Worm (Caenorhabditis elegans) whole organism, young adult: ENCODE data around the gene C28H8.2.

Source experiments
- B0019.2 ChIP-seq: fragments of 200-800 bp; sonication (Bioruptor generic); conservative IDR thresholded peaks from 2 replicates; pipeline ENCODE4 v1.3.6; 2022; ENCODE audit warnings: missing genetic modification reagents, missing genetic modification characterization, missing compliant biosample characterization
- F10E7.11 ChIP-seq: sonication (generic microtip); optimal IDR thresholded peaks from 2 replicates; lab custom pipeline; 2017; ENCODE audit warnings: mild to moderate bottlenecking, missing genetic modification characterization, moderate library complexity, missing compliant biosample characterization
- F22D6.2 ChIP-seq: sonication (generic microtip); optimal IDR thresholded peaks from 2 replicates; lab custom pipeline; 2016; ENCODE audit warnings: mild to moderate bottlenecking, missing genetic modification characterization, missing compliant biosample characterization
- F23B12.7 ChIP-seq: sonication (generic microtip); optimal IDR thresholded peaks from 2 replicates; lab custom pipeline; 2017; ENCODE audit warnings: missing genetic modification characterization, mild to moderate bottlenecking, missing compliant biosample characterization, antibody characterized with exemption, moderate library complexity; ENCODE audit not compliant: insufficient read depth
- F37B4.10 ChIP-seq: fragments of 200-800 bp; sonication (Bioruptor generic); IDR thresholded peaks from 2 replicates; pipeline ENCODE4 v1.3.6; 2022; ENCODE audit warnings: missing genetic modification characterization, missing compliant biosample characterization
- F39B2.1 ChIP-seq: fragments of 200-800 bp; sonication (Bioruptor generic); IDR thresholded peaks from 2 replicates; pipeline ENCODE4 v1.3.6; 2022; ENCODE audit warnings: missing genetic modification reagents, missing genetic modification characterization, missing compliant biosample characterization
- K12H6.12 ChIP-seq: fragments of 200-800 bp; sonication (Bioruptor generic); optimal IDR thresholded peaks from 2 replicates; lab custom pipeline; 2018; ENCODE audit warnings: mild to moderate bottlenecking, missing genetic modification characterization, missing compliant biosample characterization
- T26A5.8 ChIP-seq: sonication (generic microtip); optimal IDR thresholded peaks from 2 replicates; lab custom pipeline; 2016; ENCODE audit warnings: missing genetic modification characterization, missing compliant biosample characterization
- Y53F4B.3 ChIP-seq: fragments of 200-800 bp; sonication (Bioruptor generic); IDR thresholded peaks from 2 replicates; pipeline ENCODE4 v1.3.6; 2022; ENCODE audit warnings: missing genetic modification reagents, missing genetic modification characterization, missing compliant biosample characterization
- Y79H2A.3 ChIP-seq: fragments of 200-800 bp; sonication (Bioruptor generic); conservative IDR thresholded peaks from 2 replicates; pipeline ENCODE4 v1.3.6; 2022; ENCODE audit warnings: missing genetic modification reagents, missing genetic modification characterization, missing compliant biosample characterization
- ZK185.1 ChIP-seq: sonication (generic microtip); optimal IDR thresholded peaks from 2 replicates; lab custom pipeline; 2016; ENCODE audit warnings: mild to moderate bottlenecking, missing genetic modification characterization, missing compliant biosample characterization; ENCODE audit not compliant: poor library complexity, severe bottlenecking
- akir-1 ChIP-seq: fragments of 200-800 bp; sonication (Bioruptor generic); optimal IDR thresholded peaks from 2 replicates; lab custom pipeline; 2018; ENCODE audit warnings: mild to moderate bottlenecking, missing genetic modification characterization, moderate library complexity, missing compliant biosample characterization
- aptf-2 ChIP-seq: fragments of 200-800 bp; sonication (Bioruptor generic); conservative IDR thresholded peaks from 2 replicates; pipeline ENCODE4 v1.3.6; 2022; ENCODE audit warnings: missing genetic modification reagents, missing genetic modification characterization, missing compliant biosample characterization
- atf-7 ChIP-seq: sonication (generic microtip); optimal IDR thresholded peaks from 2 replicates; lab custom pipeline; 2017; ENCODE audit warnings: mild to moderate bottlenecking, missing genetic modification characterization, missing compliant biosample characterization
- athp-1 ChIP-seq: sonication (generic microtip); optimal IDR thresholded peaks from 2 replicates; lab custom pipeline; 2017; ENCODE audit warnings: mild to moderate bottlenecking, missing genetic modification characterization, missing compliant biosample characterization
- ccch-3 ChIP-seq: fragments of 200-800 bp; sonication (Bioruptor generic); optimal IDR thresholded peaks from 2 replicates; lab custom pipeline; 2018; ENCODE audit warnings: mild to moderate bottlenecking, missing genetic modification characterization, missing compliant biosample characterization
- cebp-1 ChIP-seq, 2 experiments: fragments of 200-800 bp in 1 of 2; sonication (Bioruptor generic) in 1 of 2; sonication (generic microtip) in 1 of 2; IDR thresholded peaks in 1 of 2; optimal IDR thresholded peaks in 1 of 2; 2 replicates each; pipeline versions ENCODE4 v1.3.6 to Lab custom; 2017 to 2022; ENCODE audit warnings: missing compliant biosample characterization in 2 of 2, missing genetic modification characterization in 2 of 2, mild to moderate bottlenecking in 1 of 2, missing genetic modification reagents in 1 of 2, moderate library complexity in 1 of 2
- ceh-100 ChIP-seq: fragments of 200-800 bp; sonication (Bioruptor generic); IDR thresholded peaks from 2 replicates; pipeline ENCODE4 v1.3.6; 2022; ENCODE audit warnings: missing genetic modification reagents, missing genetic modification characterization, missing compliant biosample characterization
- ceh-58 ChIP-seq: fragments of 200-800 bp; sonication (Bioruptor generic); IDR thresholded peaks from 2 replicates; pipeline ENCODE4 v1.3.6; 2022; ENCODE audit warnings: missing genetic modification characterization, missing compliant biosample characterization
- dpl-1 ChIP-seq: fragments of 150-350 bp; optimal IDR thresholded peaks from 2 replicates; lab custom pipeline; 2014; ENCODE audit warnings: missing biosample characterization, missing genetic modification reagents, missing genetic modification characterization
- egrh-3 ChIP-seq: fragments of 200-800 bp; sonication (Bioruptor generic); IDR thresholded peaks from 2 replicates; pipeline ENCODE4 v1.3.6; 2022; ENCODE audit warnings: missing genetic modification reagents, missing genetic modification characterization, missing compliant biosample characterization
- ets-4 ChIP-seq: fragments of 200-800 bp; sonication (Bioruptor generic); optimal IDR thresholded peaks from 2 replicates; lab custom pipeline; 2018; ENCODE audit warnings: mild to moderate bottlenecking, missing genetic modification characterization, missing compliant biosample characterization
- fkh-3 ChIP-seq: sonication (generic microtip); optimal IDR thresholded peaks from 2 replicates; lab custom pipeline; 2016; ENCODE audit warnings: mild to moderate bottlenecking, missing genetic modification characterization, missing compliant biosample characterization
- him-1 ChIP-seq: sonication (generic microtip); optimal IDR thresholded peaks from 2 replicates; lab custom pipeline; 2016; ENCODE audit warnings: missing genotype, missing genetic modification reagents, missing genetic modification characterization, missing compliant biosample characterization
- hlh-12 ChIP-seq: sonication (generic microtip); optimal IDR thresholded peaks from 2 replicates; lab custom pipeline; 2016; ENCODE audit warnings: missing genetic modification characterization, missing compliant biosample characterization
- let-526 ChIP-seq: fragments of 200-800 bp; sonication (Bioruptor generic); IDR thresholded peaks from 2 replicates; pipeline ENCODE4 v1.3.6; 2022; ENCODE audit warnings: missing genetic modification reagents, missing genetic modification characterization, missing compliant biosample characterization
- let-607 ChIP-seq, 2 experiments: fragments of 200-800 bp in 1 of 2; sonication (Bioruptor generic) in 1 of 2; sonication (generic microtip) in 1 of 2; optimal IDR thresholded peaks; 2 replicates each; lab custom pipeline; 2016 to 2018; ENCODE audit warnings: mild to moderate bottlenecking in 2 of 2, missing compliant biosample characterization in 2 of 2, missing genetic modification characterization in 2 of 2, moderate library complexity in 2 of 2, missing genotype in 1 of 2
- lin-40 ChIP-seq: sonication (generic microtip); optimal IDR thresholded peaks from 2 replicates; lab custom pipeline; 2016; ENCODE audit warnings: missing genetic modification characterization, mild to moderate bottlenecking, missing compliant biosample characterization, missing genotype, missing genetic modification reagents
- madf-6 ChIP-seq: fragments of 200-800 bp; sonication (Bioruptor generic); IDR thresholded peaks from 2 replicates; pipeline ENCODE4 v1.3.6; 2022; ENCODE audit warnings: missing genetic modification reagents, missing genetic modification characterization, missing compliant biosample characterization
- madf-8 ChIP-seq: fragments of 200-800 bp; sonication (Bioruptor generic); conservative IDR thresholded peaks from 2 replicates; pipeline ENCODE4 v1.3.6; 2022; ENCODE audit warnings: missing genetic modification reagents, missing genetic modification characterization, missing compliant biosample characterization
- mxl-1 ChIP-seq: sonication (generic microtip); optimal IDR thresholded peaks from 2 replicates; lab custom pipeline; 2016; ENCODE audit warnings: missing genetic modification characterization, missing compliant biosample characterization
- nhr-120 ChIP-seq: fragments of 200-800 bp; sonication (Bioruptor generic); IDR thresholded peaks from 2 replicates; pipeline ENCODE4 v1.3.6; 2022; ENCODE audit warnings: missing genetic modification characterization, missing compliant biosample characterization
- nhr-80 ChIP-seq: sonication (generic microtip); optimal IDR thresholded peaks from 2 replicates; lab custom pipeline; 2016; ENCODE audit warnings: missing genetic modification characterization, missing compliant biosample characterization
- nhr-90 ChIP-seq: sonication (generic microtip); optimal IDR thresholded peaks from 2 replicates; lab custom pipeline; 2016; ENCODE audit warnings: missing genotype, mild to moderate bottlenecking, missing genetic modification characterization, missing compliant biosample characterization
- pbrm-1 ChIP-seq: fragments of 200-800 bp; sonication (Bioruptor generic); IDR thresholded peaks from 2 replicates; pipeline ENCODE4 v1.3.6; 2022; ENCODE audit warnings: missing genetic modification reagents, missing genetic modification characterization, missing compliant biosample characterization
- rcor-1 ChIP-seq: fragments of 200-800 bp; sonication (Bioruptor generic); IDR thresholded peaks from 2 replicates; pipeline ENCODE4 v1.3.6; 2022; ENCODE audit warnings: missing genetic modification reagents, missing genetic modification characterization, missing compliant biosample characterization
- repo-1 ChIP-seq: sonication (generic microtip); optimal IDR thresholded peaks from 2 replicates; lab custom pipeline; 2017; ENCODE audit warnings: mild to moderate bottlenecking, missing genetic modification characterization, missing compliant biosample characterization
- sdz-38 ChIP-seq: sonication (generic microtip); optimal IDR thresholded peaks from 2 replicates; lab custom pipeline; 2016; ENCODE audit warnings: missing genotype, missing genetic modification characterization, missing compliant biosample characterization
- sea-2 ChIP-seq: fragments of 200-800 bp; sonication (Bioruptor generic); IDR thresholded peaks from 2 replicates; pipeline ENCODE4 v1.3.6; 2022; ENCODE audit warnings: missing genetic modification characterization, missing compliant biosample characterization
- snpc-1.3 ChIP-seq: sonication (generic microtip); optimal IDR thresholded peaks from 2 replicates; lab custom pipeline; 2017; ENCODE audit warnings: missing genetic modification characterization, mild to moderate bottlenecking, missing compliant biosample characterization, antibody characterized with exemption, moderate library complexity, missing genotype, missing genetic modification reagents; ENCODE audit not compliant: insufficient read depth
- snpc-4 ChIP-seq, 5 experiments: fragments of 150-350 bp in 1 of 5; sonication (generic microtip) in 4 of 5; optimal IDR thresholded peaks; 2 replicates each; lab custom pipeline; 2014 to 2018; ENCODE audit warnings: missing genetic modification characterization in 5 of 5, missing biosample characterization in 3 of 5, antibody characterized with exemption in 2 of 5, mild to moderate bottlenecking in 2 of 5, missing compliant biosample characterization in 2 of 5, missing genotype in 2 of 5, moderate library complexity in 2 of 5, missing genetic modification reagents in 1 of 5
- tbx-9 ChIP-seq: sonication (generic microtip); optimal IDR thresholded peaks from 2 replicates; lab custom pipeline; 2016; ENCODE audit warnings: borderline replicate concordance, missing genetic modification characterization, inconsistent platforms, missing compliant biosample characterization
- tlf-1 ChIP-seq: fragments of 200-800 bp; sonication (Bioruptor generic); optimal IDR thresholded peaks from 2 replicates; lab custom pipeline; 2018; ENCODE audit warnings: mild to moderate bottlenecking, missing genetic modification characterization, missing compliant biosample characterization
- zfh-2 ChIP-seq: fragments of 200-800 bp; sonication (Bioruptor generic); conservative IDR thresholded peaks from 2 replicates; pipeline ENCODE4 v1.3.6; 2022; ENCODE audit warnings: missing genetic modification reagents, missing genetic modification characterization, missing compliant biosample characterization
- ztf-22 ChIP-seq: fragments of 200-800 bp; sonication (Bioruptor generic); optimal IDR thresholded peaks from 2 replicates; lab custom pipeline; 2018; ENCODE audit warnings: mild to moderate bottlenecking, missing genetic modification characterization, moderate library complexity, missing compliant biosample characterization

Gene C28H8.2

DNA sequence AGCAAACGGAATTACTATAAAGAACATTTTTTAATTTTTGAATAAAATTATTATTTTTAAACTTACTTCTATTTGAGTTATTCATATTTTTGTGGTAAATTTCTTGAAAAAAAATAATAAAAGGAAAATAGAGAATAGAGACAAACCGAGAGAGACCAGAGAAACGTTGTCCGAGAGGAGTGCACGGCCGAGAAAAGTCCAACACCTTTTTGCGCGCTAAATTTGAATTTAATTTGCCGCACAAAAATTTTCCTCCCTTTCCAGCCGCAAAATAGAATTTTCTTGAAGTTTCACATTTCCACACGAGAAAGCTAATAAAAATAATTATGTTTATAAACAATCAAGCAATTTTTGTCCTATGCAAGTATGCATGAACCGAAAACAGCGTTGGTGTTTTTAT lies 48.4 kb upstream of the C28H8.2 start, which contains the start of the genes F01F1.11 and F01F1.3 (continued):
- TF ChIP-seq pbrm-1 (GFP tag; lab: Robert Waterston, UW) = peak; percentile 57; the same call in 1 of the 2 replicates
- TF ChIP-seq ZK185.1 (tag; lab: Kevin White, UChicago) = peak; percentile 78
- no peak for TF ChIP-seq nhr-90 (tag; lab: Kevin White, UChicago)
- TF ChIP-seq aptf-2 (GFP tag; lab: Robert Waterston, UW) = 0 out of 2 replicates have a peak, but pooled peaks have one; percentile 52
- TF ChIP-seq snpc-4 (GFP tag; optimal IDR thresholded peaks at IDR 0.05; lab: Kevin White, UChicago) = no peak
- peak in 2 of 4 experiments; percentile 13 to 17 for TF ChIP-seq snpc-4 (tag; optimal IDR thresholded peaks at IDR 0.05; lab: Kevin White, UChicago)
- TF ChIP-seq ceh-58 = no peak
- TF ChIP-seq nhr-120 (GFP tag; lab: Robert Waterston, UW) = no peak
- TF ChIP-seq mxl-1 = no peak
- TF ChIP-seq F23B12.7 = no peak
- TF ChIP-seq snpc-1.3 = peak; percentile 28
- no peak for TF ChIP-seq ets-4 (GFP tag; lab: Kevin White, UChicago)
- TF ChIP-seq repo-1 (tag; lab: Kevin White, UChicago) = no peak
- no peak for TF ChIP-seq nhr-80 (tag; lab: Kevin White, UChicago)
- TF ChIP-seq hlh-12 = no peak
- peak; percentile 36; the same call in 1 of the 2 replicates for TF ChIP-seq ceh-100 (GFP tag; lab: Robert Waterston, UW)
- TF ChIP-seq Y53F4B.3 (GFP tag; lab: Robert Waterston, UW) = no peak
- peak; percentile 54 for TF ChIP-seq ccch-3
- TF ChIP-seq fkh-3 (tag; lab: Kevin White, UChicago) = no peak
- peak; percentile 9 for TF ChIP-seq tlf-1 (GFP tag; lab: Kevin White, UChicago)
- no peak for TF ChIP-seq ztf-22 (GFP tag; lab: Kevin White, UChicago)
- TF ChIP-seq akir-1 (GFP tag; lab: Kevin White, UChicago) = no peak
- TF ChIP-seq F39B2.1 (GFP tag; lab: Robert Waterston, UW) = no peak
- TF ChIP-seq F10E7.11 (tag; lab: Kevin White, UChicago) = no peak
- peak; percentile 81 for TF ChIP-seq dpl-1 (GFP tag; lab: Kevin White, UChicago)

DNA sequence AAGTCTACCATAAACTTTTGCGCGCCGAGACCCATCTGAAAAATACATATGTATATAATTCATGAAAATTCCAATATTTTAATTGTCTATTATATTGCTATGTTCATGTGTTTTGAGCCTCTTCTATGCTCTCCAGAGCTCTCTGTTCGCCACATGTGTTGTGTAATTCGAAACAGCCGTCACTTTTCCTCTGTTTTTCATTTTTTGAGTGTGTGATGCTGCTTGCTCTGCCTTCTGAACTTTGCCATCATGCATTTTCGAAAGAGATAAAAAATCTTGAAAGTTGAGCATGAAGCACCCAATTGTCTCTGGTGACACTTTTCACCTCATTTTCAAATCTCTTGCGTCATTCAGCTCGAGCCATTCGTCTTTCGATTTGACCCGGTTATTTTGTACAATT lies 47.8 kb upstream of the C28H8.2 start:
- TF ChIP-seq repo-1 (tag; lab: Kevin White, UChicago) (no peak), nhr-80 (tag; lab: Kevin White, UChicago) (no peak)

DNA sequence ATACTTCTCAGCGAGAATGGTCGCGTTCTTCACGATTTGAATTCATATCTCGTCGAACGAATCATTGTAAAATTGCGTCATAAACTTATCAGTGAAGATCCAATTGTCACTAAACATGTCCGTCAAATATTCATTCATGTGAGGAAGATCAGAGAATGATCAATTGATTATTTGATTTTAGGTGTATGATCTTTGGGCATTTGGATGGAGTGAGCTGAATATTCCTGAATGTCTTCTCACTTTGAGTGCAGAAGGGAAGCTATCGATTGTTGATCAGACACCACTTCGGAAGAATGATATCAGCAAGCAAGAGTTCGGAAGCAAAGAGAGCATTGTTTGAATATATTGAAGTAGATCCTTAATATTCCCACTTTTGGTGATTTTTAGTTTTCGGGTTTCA lies 45.9 kb upstream of the C28H8.2 start:
- no peak for TF ChIP-seq rcor-1 (GFP tag; lab: Robert Waterston, UW)
- TF ChIP-seq zfh-2 = no peak
- peak; percentile 37 for TF ChIP-seq atf-7 (tag; lab: Kevin White, UChicago)
- peak; percentile 11; the same call in 1 of the 2 replicates for TF ChIP-seq madf-6 (GFP tag; lab: Robert Waterston, UW)
- TF ChIP-seq athp-1 = no peak
- TF ChIP-seq F22D6.2 (tag; lab: Kevin White, UChicago) = no peak
- no peak for TF ChIP-seq hlh-12
- TF ChIP-seq egrh-3 = no peak
- no peak for TF ChIP-seq let-526 (GFP tag; lab: Robert Waterston, UW)
- TF ChIP-seq B0019.2 = no peak
- no peak for TF ChIP-seq T26A5.8
- TF ChIP-seq ztf-22 (GFP tag; lab: Kevin White, UChicago) = no peak
- TF ChIP-seq lin-40 (tag; lab: Kevin White, UChicago) = peak; percentile 52
- TF ChIP-seq madf-8 (GFP tag; lab: Robert Waterston, UW) = no peak
- TF ChIP-seq Y79H2A.3 = no peak
- peak; percentile 12 for TF ChIP-seq sdz-38 (tag; lab: Kevin White, UChicago)
- TF ChIP-seq let-607 (tag; optimal IDR thresholded peaks at IDR 0.05; lab: Kevin White, UChicago) = peak in 1 of 2 experiments; percentile 58
- no peak for TF ChIP-seq him-1 (tag; lab: Kevin White, UChicago)
- no peak for TF ChIP-seq K12H6.12 (tag; lab: Kevin White, UChicago)
- no peak for TF ChIP-seq tbx-9 (tag; lab: Kevin White, UChicago)
- no peak for TF ChIP-seq F37B4.10
- TF ChIP-seq sea-2 (GFP tag; lab: Robert Waterston, UW) = no peak
- TF ChIP-seq cebp-1 (GFP tag; IDR thresholded peaks at IDR 0.05; lab: Robert Waterston, UW) = no peak
- TF ChIP-seq cebp-1 (tag; optimal IDR thresholded peaks at IDR 0.05; lab: Kevin White, UChicago) = peak; percentile 21
